Worm (Caenorhabditis elegans): Measurements from ENCODE around the gene F35D2.6.

The F35D2.6 gene

ce11 chrII:7555454-7555853 is 22.1 kb upstream of the F35D2.6 start, which contains the start of gene ZK1290.14:
Gene ZK1290.14, minus strand, starts transcription at chrII:7555592.
- no peak for TF ChIP-seq ahr-1 (tag; optimal IDR thresholded peaks at IDR 0.05)
- TF ChIP-seq che-1 (tag; optimal IDR thresholded peaks at IDR 0.05): no peak
- TF ChIP-seq pros-1 (tag; optimal IDR thresholded peaks at IDR 0.05): no peak
- TF ChIP-seq sox-2 (GFP tag; IDR thresholded peaks at IDR 0.05): no peak
- no peak for TF ChIP-seq rnt-1 (tag; optimal IDR thresholded peaks at IDR 0.05)

ce11 chrII:7557981-7558380 is 19.5 kb upstream of the F35D2.6 start:
- TF ChIP-seq ceh-31 (tag; optimal IDR thresholded peaks at IDR 0.05): no peak
- no peak for TF ChIP-seq ceh-48 (tag; optimal IDR thresholded peaks at IDR 0.05)
- no peak for TF ChIP-seq pqm-1 (tag; optimal IDR thresholded peaks at IDR 0.05)
- TF ChIP-seq nhr-11 (tag; optimal IDR thresholded peaks at IDR 0.05): no peak
- no peak for TF ChIP-seq C38D4.7 (GFP tag; optimal IDR thresholded peaks at IDR 0.05)
- no peak for TF ChIP-seq odd-2 (tag; optimal IDR thresholded peaks at IDR 0.05)
- no peak for TF ChIP-seq pax-1 (tag; optimal IDR thresholded peaks at IDR 0.05)
- TF ChIP-seq fkh-6 (tag; optimal IDR thresholded peaks at IDR 0.05): no peak
- no peak for TF ChIP-seq dve-1 (tag; optimal IDR thresholded peaks at IDR 0.05)
- no peak for TF ChIP-seq npax-4 (tag; optimal IDR thresholded peaks at IDR 0.05)
- TF ChIP-seq ceh-9 (tag; optimal IDR thresholded peaks at IDR 0.05): no peak
- TF ChIP-seq ceh-2 (tag; optimal IDR thresholded peaks at IDR 0.05): no peak
- TF ChIP-seq ceh-18 (tag; optimal IDR thresholded peaks at IDR 0.05): no peak

DNA sequence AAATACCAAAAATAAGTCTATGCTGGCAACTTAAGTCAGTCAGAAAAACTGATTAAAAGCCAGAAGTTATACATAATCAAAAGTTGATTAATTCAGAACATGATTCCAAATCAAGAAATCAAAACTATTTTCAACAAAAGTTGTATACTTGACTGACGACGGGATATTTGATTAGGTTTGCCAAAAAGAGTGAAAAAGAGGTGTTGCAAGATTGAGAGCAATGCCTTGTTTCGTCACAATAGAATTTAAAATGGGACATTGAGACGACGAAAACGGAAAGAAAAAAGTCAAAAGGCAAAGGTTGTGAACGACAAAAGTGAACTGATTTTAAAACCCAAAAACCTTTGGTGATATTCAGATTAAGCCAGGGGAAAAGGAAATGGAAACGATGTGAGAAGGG is 18.6 kb upstream of the F35D2.6 start:
- TF ChIP-seq unc-42 (tag; optimal IDR thresholded peaks at IDR 0.05) (peak; percentile 69), ets-4 (tag; optimal IDR thresholded peaks at IDR 0.05) (no peak)

- no peak for TF ChIP-seq ceh-22 (tag; optimal IDR thresholded peaks at IDR 0.05)
- no peak for TF ChIP-seq nfya-1 (tag; optimal IDR thresholded peaks at IDR 0.05)
- TF ChIP-seq fkh-6 (tag; optimal IDR thresholded peaks at IDR 0.05): no peak
- no peak for TF ChIP-seq hlh-30 (tag; optimal IDR thresholded peaks at IDR 0.05; ENCODE audit: insufficient read depth)
- no peak for TF ChIP-seq ceh-9 (tag; optimal IDR thresholded peaks at IDR 0.05)
- no peak for TF ChIP-seq ama-1 (optimal IDR thresholded peaks at IDR 0.05)
- TF ChIP-seq ceh-24 (tag; optimal IDR thresholded peaks at IDR 0.05): no peak
- no peak for TF ChIP-seq ceh-19 (GFP tag; optimal IDR thresholded peaks at IDR 0.05)
- TF ChIP-seq K02D7.2 (tag; optimal IDR thresholded peaks at IDR 0.05): no peak
- TF ChIP-seq gmeb-2 (tag; optimal IDR thresholded peaks at IDR 0.05): no peak
- no peak for TF ChIP-seq ceh-6 (GFP tag; optimal IDR thresholded peaks at IDR 0.05)
Observed at ce11 chrII:7560844-7561243, 16.7 kb upstream of the F35D2.6 start.

DNA sequence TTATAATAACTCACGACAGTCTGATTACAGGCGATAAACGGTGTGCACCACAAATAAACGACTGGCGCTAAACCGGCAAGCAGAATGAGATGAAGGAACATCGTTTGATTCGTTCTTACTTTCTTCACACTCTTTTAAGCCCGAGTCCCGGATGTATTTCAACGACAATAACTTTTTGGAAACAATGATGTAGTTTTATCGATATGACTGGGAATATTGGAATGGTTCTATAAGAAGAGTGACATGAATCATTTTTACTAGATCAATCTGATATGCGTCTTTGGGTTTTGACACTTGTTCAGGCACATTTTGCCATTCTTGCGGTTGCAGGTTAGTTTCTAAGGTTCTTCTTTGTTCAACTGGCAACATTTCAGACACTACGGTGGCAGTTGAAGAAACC is 16.0 kb upstream of the F35D2.6 start, which contains the start of the genes ZK1290.11 and ZK1290.1:
Gene ZK1290.11, minus strand, starts transcription at position 101 of the 400 bp plus-strand sequence.
Gene ZK1290.1, plus strand, starts transcription at position 271 of the 400 bp plus-strand sequence.
- TF ChIP-seq lim-6 (tag; optimal IDR thresholded peaks at IDR 0.05) (no peak), dve-1 (tag; optimal IDR thresholded peaks at IDR 0.05) (no peak), ceh-9 (tag; optimal IDR thresholded peaks at IDR 0.05) (no peak), hlh-15 (tag; optimal IDR thresholded peaks at IDR 0.05) (no peak), hlh-6 (tag; optimal IDR thresholded peaks at IDR 0.05) (no peak), Y22D7AL.16 (tag; optimal IDR thresholded peaks at IDR 0.05) (no peak), ets-4 (tag; optimal IDR thresholded peaks at IDR 0.05) (no peak), C08G9.2 (tag; optimal IDR thresholded peaks at IDR 0.05) (no peak), eyg-1 (tag; optimal IDR thresholded peaks at IDR 0.05) (no peak), tbx-7 (tag; optimal IDR thresholded peaks at IDR 0.05) (no peak), ttx-3 (tag; optimal IDR thresholded peaks at IDR 0.05) (no peak), ceh-34 (tag; optimal IDR thresholded peaks at IDR 0.05) (no peak), pag-3 (tag; optimal IDR thresholded peaks at IDR 0.05; ENCODE audit: borderline replicate concordance) (no peak), ref-2 (tag; optimal IDR thresholded peaks at IDR 0.05) (no peak)

All from whole organism, late embryonic.